Worm (Caenorhabditis elegans) whole organism, L1 larva: ENCODE results near the gene K12B6.9.

Experiments
- C04F5.9 ChIP-seq: sonication (generic microtip); optimal IDR thresholded peaks from 2 replicates; lab custom pipeline; 2016; ENCODE audit warnings: missing genetic modification characterization, missing compliant biosample characterization
- C34B4.2 ChIP-seq: sonication (generic microtip); optimal IDR thresholded peaks from 2 replicates; lab custom pipeline; 2017; ENCODE audit warnings: mild to moderate bottlenecking, missing genetic modification characterization, missing compliant biosample characterization
- aha-1 ChIP-seq: fragments of 150-350 bp; optimal IDR thresholded peaks from 2 replicates; lab custom pipeline; 2014; ENCODE audit warnings: missing biosample characterization, missing genetic modification characterization
- alr-1 ChIP-seq: fragments of 200-800 bp; sonication (Bioruptor generic); optimal IDR thresholded peaks from 2 replicates; lab custom pipeline; 2018; ENCODE audit warnings: borderline replicate concordance, mild to moderate bottlenecking, missing genetic modification characterization, missing compliant biosample characterization
- ama-1 ChIP-seq: fragments of 150-350 bp; optimal IDR thresholded peaks from 2 replicates; lab custom pipeline; 2014
- ceh-63 ChIP-seq: fragments of 200-800 bp; sonication (Bioruptor generic); optimal IDR thresholded peaks from 2 replicates; lab custom pipeline; 2018; ENCODE audit warnings: mild to moderate bottlenecking, missing genetic modification characterization, missing compliant biosample characterization
- ceh-8 ChIP-seq: fragments of 200-800 bp; sonication (Bioruptor generic); optimal IDR thresholded peaks from 2 replicates; lab custom pipeline; 2018; ENCODE audit warnings: mild to moderate bottlenecking, missing genetic modification characterization, moderate library complexity, missing compliant biosample characterization
- ceh-90 ChIP-seq: sonication (generic microtip); optimal IDR thresholded peaks from 2 replicates; lab custom pipeline; 2016; ENCODE audit warnings: missing genetic modification characterization, missing compliant biosample characterization
- ces-1 ChIP-seq: fragments of 150-350 bp; optimal IDR thresholded peaks from 2 replicates; lab custom pipeline; 2014; ENCODE audit warnings: missing biosample characterization, missing genetic modification reagents, missing genetic modification characterization
- dpl-1 ChIP-seq, 3 experiments: fragments of 150-350 bp in 2 of 3; sonication (generic microtip) in 1 of 3; optimal IDR thresholded peaks; 2 replicates each; lab custom pipeline; 2014 to 2017; ENCODE audit warnings: missing biosample characterization in 3 of 3, missing genetic modification characterization in 3 of 3, missing genetic modification reagents in 3 of 3
- dsc-1 ChIP-seq: sonication (generic microtip); optimal IDR thresholded peaks from 2 replicates; lab custom pipeline; 2016; ENCODE audit warnings: mild to moderate bottlenecking, missing genetic modification characterization, missing compliant biosample characterization
- efl-1 ChIP-seq, 4 experiments: fragments of 150-350 bp; optimal IDR thresholded peaks in 3 of 4; peaks in 1 of 4; 1 replicate in 1 of 4; 2 replicates in 3 of 4; lab custom pipeline; 2014; ENCODE audit warnings: missing biosample characterization in 2 of 4, missing genetic modification characterization in 2 of 4, missing genetic modification reagents in 2 of 4
- egl-27 ChIP-seq, 2 experiments: fragments of 150-350 bp in 1 of 2; sonication (generic microtip); optimal IDR thresholded peaks; 3 replicates each; lab custom pipeline; 2017 to 2018; ENCODE audit warnings: missing biosample characterization in 2 of 2, missing genetic modification characterization in 2 of 2, missing genetic modification reagents in 2 of 2
- elt-2 ChIP-seq: sonication (generic microtip); optimal IDR thresholded peaks from 2 replicates; lab custom pipeline; 2016; ENCODE audit warnings: missing genetic modification characterization, mild to moderate bottlenecking, inconsistent platforms, missing compliant biosample characterization, missing genetic modification reagents
- elt-3 ChIP-seq, 6 experiments: fragments of 150-350 bp in 1 of 6; sonication (generic microtip); optimal IDR thresholded peaks; 2 replicates each; lab custom pipeline; 2017 to 2018; ENCODE audit warnings: missing biosample characterization in 6 of 6, missing genetic modification characterization in 6 of 6, inconsistent platforms in 1 of 6
- ets-5 ChIP-seq: fragments of 200-800 bp; sonication (Bioruptor generic); IDR thresholded peaks from 2 replicates; pipeline ENCODE4 v1.3.6; 2022; ENCODE audit warnings: missing genetic modification characterization, missing compliant biosample characterization
- fkh-10 ChIP-seq: sonication (generic microtip); optimal IDR thresholded peaks from 2 replicates; lab custom pipeline; 2017; ENCODE audit warnings: missing biosample characterization, missing genetic modification reagents, missing genetic modification characterization
- fkh-4 ChIP-seq: sonication (generic microtip); optimal IDR thresholded peaks from 2 replicates; lab custom pipeline; 2016; ENCODE audit warnings: missing compliant biosample characterization, missing genetic modification characterization, borderline replicate concordance
- fkh-8 ChIP-seq: sonication (generic microtip); optimal IDR thresholded peaks from 2 replicates; lab custom pipeline; 2016; ENCODE audit warnings: mild to moderate bottlenecking, missing genetic modification characterization, missing compliant biosample characterization
- fos-1 ChIP-seq: fragments of 150-350 bp; optimal IDR thresholded peaks from 2 replicates; lab custom pipeline; 2014; ENCODE audit warnings: missing biosample characterization, missing genetic modification characterization
- grh-1 ChIP-seq: fragments of 200-800 bp; sonication (Bioruptor generic); IDR thresholded peaks from 2 replicates; pipeline ENCODE4 v1.3.6; 2022; ENCODE audit warnings: missing genetic modification reagents, missing genetic modification characterization, missing compliant biosample characterization
- hlh-17 ChIP-seq: fragments of 200-800 bp; sonication (Bioruptor generic); optimal IDR thresholded peaks from 2 replicates; lab custom pipeline; 2018; ENCODE audit warnings: missing genetic modification characterization, mild to moderate bottlenecking, missing compliant biosample characterization, moderate library complexity, borderline replicate concordance
- hpl-2 ChIP-seq: fragments of 150-350 bp; optimal IDR thresholded peaks from 2 replicates; lab custom pipeline; 2014; ENCODE audit warnings: missing biosample characterization, missing genetic modification reagents, missing genetic modification characterization
- irx-1 ChIP-seq: sonication (generic microtip); optimal IDR thresholded peaks from 2 replicates; lab custom pipeline; 2016; ENCODE audit warnings: missing genetic modification characterization, missing compliant biosample characterization
- isw-1 ChIP-seq: fragments of 200-800 bp; sonication (Bioruptor generic); IDR thresholded peaks from 2 replicates; pipeline ENCODE4 v1.3.6; 2022; ENCODE audit warnings: missing genetic modification characterization, missing compliant biosample characterization
- jun-1 ChIP-seq: fragments of 150-350 bp; optimal IDR thresholded peaks from 2 replicates; lab custom pipeline; 2014; ENCODE audit warnings: missing biosample characterization, missing genetic modification reagents, missing genetic modification characterization
- lin-13 ChIP-seq: fragments of 150-350 bp; optimal IDR thresholded peaks from 2 replicates; lab custom pipeline; 2014; ENCODE audit warnings: missing biosample characterization, missing genetic modification reagents, missing genetic modification characterization
- lin-15B ChIP-seq: fragments of 150-350 bp; sonication (generic microtip); optimal IDR thresholded peaks from 3 replicates; lab custom pipeline; 2014; ENCODE audit warnings: missing biosample characterization, missing genetic modification characterization
- lir-3 ChIP-seq: sonication (generic microtip); optimal IDR thresholded peaks from 2 replicates; lab custom pipeline; 2016; ENCODE audit warnings: mild to moderate bottlenecking, missing genetic modification characterization, moderate library complexity, missing compliant biosample characterization; ENCODE audit not compliant: poor library complexity
- mab-9 ChIP-seq: fragments of 200-800 bp; sonication (Bioruptor generic); IDR thresholded peaks from 2 replicates; pipeline ENCODE4 v1.3.6; 2022; ENCODE audit warnings: missing genetic modification reagents, missing genetic modification characterization, missing compliant biosample characterization
- mdl-1 ChIP-seq, 2 experiments: fragments of 150-350 bp; optimal IDR thresholded peaks; 2 replicates each; lab custom pipeline; 2014 to 2017; ENCODE audit warnings: missing biosample characterization in 2 of 2, missing genetic modification characterization in 2 of 2, inconsistent platforms in 1 of 2
- mef-2 ChIP-seq: fragments of 150-350 bp; optimal IDR thresholded peaks from 2 replicates; lab custom pipeline; 2014; ENCODE audit warnings: missing biosample characterization, missing genetic modification characterization
- nhr-12 ChIP-seq: sonication (generic microtip); optimal IDR thresholded peaks from 2 replicates; lab custom pipeline; 2017; ENCODE audit warnings: missing biosample characterization, missing genetic modification characterization
- nhr-20 ChIP-seq: sonication (generic microtip); optimal IDR thresholded peaks from 2 replicates; lab custom pipeline; 2016; ENCODE audit warnings: mild to moderate bottlenecking, missing genetic modification characterization, missing compliant biosample characterization
- nhr-47 ChIP-seq: sonication (generic microtip); optimal IDR thresholded peaks from 2 replicates; lab custom pipeline; 2016; ENCODE audit warnings: mild to moderate bottlenecking, missing genetic modification characterization, moderate library complexity, missing compliant biosample characterization
- nhr-71 ChIP-seq: sonication (generic microtip); optimal IDR thresholded peaks from 2 replicates; lab custom pipeline; 2016; ENCODE audit warnings: mild to moderate bottlenecking, missing genetic modification characterization, moderate library complexity, missing compliant biosample characterization
- nhr-76 ChIP-seq: sonication (generic microtip); optimal IDR thresholded peaks from 2 replicates; lab custom pipeline; 2017; ENCODE audit warnings: missing biosample characterization, missing genetic modification characterization
- nhr-77 ChIP-seq: fragments of 150-350 bp; optimal IDR thresholded peaks from 2 replicates; lab custom pipeline; 2014; ENCODE audit warnings: missing biosample characterization, missing genetic modification characterization
- nhr-85 ChIP-seq: sonication (generic microtip); peaks from one replicate; lab custom pipeline; 2016; ENCODE audit warnings: missing genetic modification characterization, inconsistent platforms, missing compliant biosample characterization
- pag-3 ChIP-seq: sonication (generic microtip); optimal IDR thresholded peaks from 2 replicates; lab custom pipeline; 2017; ENCODE audit warnings: missing genetic modification characterization, mild to moderate bottlenecking, missing compliant biosample characterization, antibody characterized with exemption, borderline replicate concordance; ENCODE audit not compliant: insufficient read depth
- skn-1 ChIP-seq: fragments of 150-350 bp; optimal IDR thresholded peaks from 2 replicates; lab custom pipeline; 2014; ENCODE audit warnings: missing biosample characterization, missing genetic modification characterization
- snpc-4 ChIP-seq: fragments of 150-350 bp; optimal IDR thresholded peaks from 2 replicates; lab custom pipeline; 2014; ENCODE audit warnings: missing biosample characterization, missing genetic modification characterization
- sup-37 ChIP-seq: fragments of 200-800 bp; sonication (Bioruptor generic); optimal IDR thresholded peaks from 2 replicates; lab custom pipeline; 2018; ENCODE audit warnings: mild to moderate bottlenecking, missing genetic modification characterization, missing compliant biosample characterization
- tlp-1 ChIP-seq: fragments of 150-350 bp; optimal IDR thresholded peaks from 2 replicates; lab custom pipeline; 2014; ENCODE audit warnings: missing biosample characterization, missing genetic modification characterization
- unc-130 ChIP-seq: fragments of 150-350 bp; optimal IDR thresholded peaks from 2 replicates; lab custom pipeline; 2017; ENCODE audit warnings: missing biosample characterization, missing genetic modification characterization, inconsistent platforms
- unc-30 ChIP-seq: sonication (generic microtip); optimal IDR thresholded peaks from 2 replicates; lab custom pipeline; 2017; ENCODE audit warnings: missing biosample characterization, missing genetic modification characterization
- unc-86 ChIP-seq: sonication (generic microtip); optimal IDR thresholded peaks from 2 replicates; lab custom pipeline; 2016; ENCODE audit warnings: missing genetic modification characterization, missing compliant biosample characterization
- vab-15 ChIP-seq: sonication (generic microtip); optimal IDR thresholded peaks from 2 replicates; lab custom pipeline; 2017; ENCODE audit warnings: missing genotype, mild to moderate bottlenecking, missing genetic modification characterization, missing compliant biosample characterization
- xbp-1 ChIP-seq: sonication (generic microtip); optimal IDR thresholded peaks from 2 replicates; lab custom pipeline; 2016; ENCODE audit warnings: missing genetic modification characterization, missing compliant biosample characterization
- ztf-11 ChIP-seq, 2 experiments: sonication (generic microtip); optimal IDR thresholded peaks; 2 replicates each; lab custom pipeline; 2016 to 2017; ENCODE audit warnings: missing genetic modification characterization in 2 of 2, missing biosample characterization in 1 of 2, missing compliant biosample characterization in 1 of 2
- ztf-4 ChIP-seq: fragments of 150-350 bp; optimal IDR thresholded peaks from 2 replicates; lab custom pipeline; 2014; ENCODE audit warnings: missing biosample characterization, missing genetic modification characterization

K12B6.9 gene

DNA sequence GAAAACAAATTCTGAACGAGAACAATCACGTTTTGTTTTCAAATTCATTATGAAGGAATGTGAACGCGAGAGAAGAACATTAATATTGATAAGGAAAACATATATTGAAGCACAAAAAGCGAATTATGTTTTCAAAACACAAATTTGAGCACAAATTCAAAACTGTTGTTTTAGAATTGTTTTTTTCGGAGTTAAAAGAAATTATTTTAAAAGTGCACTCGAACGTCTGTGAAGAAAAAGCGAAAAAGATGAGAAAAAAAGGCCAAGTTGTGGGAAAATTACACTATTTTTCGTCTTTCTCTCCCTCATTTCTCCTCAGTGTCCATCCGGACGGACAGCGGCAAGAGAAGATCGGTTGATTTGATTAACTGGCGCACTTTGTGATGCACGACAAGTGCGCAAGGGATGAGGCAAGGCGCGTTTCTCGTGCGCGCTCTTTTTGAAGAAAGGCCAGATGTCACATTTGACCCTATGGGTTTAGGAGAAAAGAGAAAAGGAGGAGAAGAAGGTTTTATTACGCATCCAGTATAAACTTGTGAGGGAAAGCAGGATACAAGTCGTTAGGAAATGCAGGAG is 25.1 kb downstream of the K12B6.9 start, which contains the start of gene mrck-1:
TSS of gene mrck-1 (minus strand) at position 51 of the 576 bp plus-strand sequence.
- peak; percentile 96 for TF ChIP-seq xbp-1
- TF ChIP-seq aha-1 (tag; lab: Kevin White, UChicago): peak; percentile 53
- peak; percentile 95 for TF ChIP-seq ces-1
- TF ChIP-seq nhr-12 (tag; lab: Kevin White, UChicago): no peak
- peak; percentile 64 for TF ChIP-seq sup-37
- TF ChIP-seq jun-1 (tag; lab: Kevin White, UChicago): peak; percentile 81
- peak; percentile 94 for TF ChIP-seq vab-15 (tag; lab: Kevin White, UChicago)
- TF ChIP-seq ceh-8: peak; percentile 100
- TF ChIP-seq ama-1 (lab: Kevin White, UChicago): peak; percentile 76
- peak; percentile 5 for TF ChIP-seq nhr-76
- no peak for TF ChIP-seq ceh-90
- peak; percentile 73 for TF ChIP-seq mef-2 (tag; lab: Kevin White, UChicago)
- TF ChIP-seq C34B4.2 (tag; lab: Kevin White, UChicago): no peak
- TF ChIP-seq hpl-2 (GFP tag; lab: Kevin White, UChicago): peak; percentile 30
- peak; percentile 95 for TF ChIP-seq nhr-85 (tag; lab: Kevin White, UChicago)
- peak; percentile 96 for TF ChIP-seq nhr-47
- peak; percentile 99 for TF ChIP-seq dsc-1 (tag; lab: Kevin White, UChicago)
- TF ChIP-seq egl-27 (tag; optimal IDR thresholded peaks at IDR 0.05; lab: Kevin White, UChicago): peak; percentile 45 to 62
- TF ChIP-seq dpl-1 (GFP tag; optimal IDR thresholded peaks at IDR 0.05; lab: Kevin White, UChicago): peak; percentile 83 to 86 (median 86)
- peak; percentile 65 for TF ChIP-seq fkh-10 (GFP tag; lab: Kevin White, UChicago)
- peak; percentile 69 for TF ChIP-seq lin-15B (tag; lab: Kevin White, UChicago)
- peak; percentile 90 for TF ChIP-seq unc-86
- TF ChIP-seq irx-1 (tag; lab: Kevin White, UChicago): peak; percentile 89
- TF ChIP-seq mdl-1 (tag; optimal IDR thresholded peaks at IDR 0.05; lab: Kevin White, UChicago): peak; percentile 12 to 87
- peak; percentile 97 for TF ChIP-seq nhr-20 (tag; lab: Kevin White, UChicago)
- peak; percentile 87 to 88 for TF ChIP-seq efl-1 (optimal IDR thresholded peaks at IDR 0.05; lab: Kevin White, UChicago)
- peak; percentile 78 to 98 for TF ChIP-seq efl-1 (GFP tag; optimal IDR thresholded peaks at IDR 0.05 in 1 of 2; lab: Kevin White, UChicago)
- peak; percentile 85 for TF ChIP-seq unc-130 (tag; lab: Kevin White, UChicago)
- TF ChIP-seq pag-3 (tag; lab: Kevin White, UChicago): no peak
- TF ChIP-seq snpc-4 (tag; lab: Kevin White, UChicago): peak; percentile 81
- TF ChIP-seq grh-1 (GFP tag; lab: Robert Waterston, UW): peak; percentile 89
- no peak for TF ChIP-seq unc-30 (tag; lab: Kevin White, UChicago)
- peak; percentile 64 for TF ChIP-seq lir-3 (tag; lab: Kevin White, UChicago)
- TF ChIP-seq elt-2: peak; percentile 21
- no peak for TF ChIP-seq tlp-1 (tag; lab: Kevin White, UChicago)
- peak; percentile 75 for TF ChIP-seq mab-9 (GFP tag; lab: Robert Waterston, UW)
- TF ChIP-seq fkh-4 (tag; lab: Kevin White, UChicago): peak; percentile 87
- peak; percentile 20 for TF ChIP-seq ceh-63 (GFP tag; lab: Kevin White, UChicago)
- TF ChIP-seq ztf-4 (tag; lab: Kevin White, UChicago): peak; percentile 90
- TF ChIP-seq fkh-8 (tag; lab: Kevin White, UChicago): peak; percentile 78
- peak; percentile 97 for TF ChIP-seq nhr-71 (tag; lab: Kevin White, UChicago)
- TF ChIP-seq isw-1: peak; percentile 78
- peak; percentile 89 for TF ChIP-seq fos-1 (tag; lab: Kevin White, UChicago)
- TF ChIP-seq lin-13 (GFP tag; lab: Kevin White, UChicago): peak; percentile 94
- TF ChIP-seq ets-5 (GFP tag; lab: Robert Waterston, UW): no peak
- peak; percentile 53 for TF ChIP-seq C04F5.9 (tag; lab: Kevin White, UChicago)
- no peak for TF ChIP-seq alr-1 (tag; lab: Kevin White, UChicago)
- peak; percentile 84 for TF ChIP-seq nhr-77 (tag; lab: Kevin White, UChicago)
- peak; percentile 87 for TF ChIP-seq skn-1 (tag; lab: Kevin White, UChicago)
- TF ChIP-seq elt-3 (tag; optimal IDR thresholded peaks at IDR 0.05; lab: Kevin White, UChicago): peak; percentile 24 to 95 (median 68)
- TF ChIP-seq ztf-11 (tag; optimal IDR thresholded peaks at IDR 0.05; lab: Kevin White, UChicago): peak in 1 of 2 experiments; percentile 81
- TF ChIP-seq hlh-17 (GFP tag; lab: Kevin White, UChicago): no peak
